Worm (Caenorhabditis elegans): Measurements from ENCODE around the gene dct-11.

The dct-11 gene

ce11 chrX:5829175-5829574 lies 10.4 kb downstream of the dct-11 start, which contains the start of gene acp-5:
Gene acp-5, plus strand, starts transcription at chrX:5829435.
- TF ChIP-seq nhr-85 (tag) (no peak), mab-9 (GFP tag; IDR thresholded peaks at IDR 0.05) (no peak), elt-2 (tag; optimal IDR thresholded peaks at IDR 0.05) (peak; percentile 48), Y116A8C.19 (tag; optimal IDR thresholded peaks at IDR 0.05; ENCODE audit: borderline replicate concordance) (no peak), efl-1 (optimal IDR thresholded peaks at IDR 0.05) (no peak), efl-1 (GFP tag; optimal IDR thresholded peaks at IDR 0.05 in 1 of 2) (peak in 1 of 2 experiments; percentile 90), unc-130 (tag; optimal IDR thresholded peaks at IDR 0.05) (no peak), pqm-1 (tag; optimal IDR thresholded peaks at IDR 0.05) (no peak)

DNA sequence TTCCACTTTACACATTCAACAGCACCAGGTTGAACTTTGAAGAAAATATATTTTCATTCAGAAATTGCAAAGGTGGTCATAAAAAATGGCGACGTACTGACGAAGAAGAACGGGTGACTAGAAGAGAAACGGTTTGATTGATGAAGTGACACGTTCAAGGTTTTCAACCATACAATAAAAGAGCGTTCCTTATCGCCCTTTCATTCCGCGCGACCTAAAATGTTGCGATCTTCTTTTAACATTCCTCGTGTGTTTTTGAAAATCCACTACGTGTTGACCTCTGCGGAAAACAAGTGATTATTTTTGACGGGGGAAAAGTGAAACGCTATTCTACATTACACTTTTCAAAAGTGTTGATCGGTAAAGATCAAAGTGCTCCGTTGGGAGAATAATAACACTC lies 11.5 kb downstream of the dct-11 start:
- TF ChIP-seq nhr-85 (tag) (peak; percentile 78), skn-1 (tag; optimal IDR thresholded peaks at IDR 0.05) (no peak), unc-98 (GFP tag; IDR thresholded peaks at IDR 0.05) (no peak), lsy-2 (tag; optimal IDR thresholded peaks at IDR 0.05) (peak in 1 of 2 experiments; percentile 10), F16B12.6 (tag; optimal IDR thresholded peaks at IDR 0.05) (no peak), nhr-20 (tag; optimal IDR thresholded peaks at IDR 0.05) (peak; percentile 12), elt-3 (tag; optimal IDR thresholded peaks at IDR 0.05) (peak in 1 of 6 experiments; percentile 57), nhr-19 (GFP tag; conservative IDR thresholded peaks at IDR 0.05) (no peak), swsn-7 (tag; optimal IDR thresholded peaks at IDR 0.05) (no peak), blmp-1 (tag; optimal IDR thresholded peaks at IDR 0.05) (peak; percentile 95), nhr-47 (tag; optimal IDR thresholded peaks at IDR 0.05) (no peak), nhr-71 (tag; optimal IDR thresholded peaks at IDR 0.05) (peak; percentile 22), lin-14 (GFP tag; optimal IDR thresholded peaks at IDR 0.05) (peak; percentile 68)

DNA sequence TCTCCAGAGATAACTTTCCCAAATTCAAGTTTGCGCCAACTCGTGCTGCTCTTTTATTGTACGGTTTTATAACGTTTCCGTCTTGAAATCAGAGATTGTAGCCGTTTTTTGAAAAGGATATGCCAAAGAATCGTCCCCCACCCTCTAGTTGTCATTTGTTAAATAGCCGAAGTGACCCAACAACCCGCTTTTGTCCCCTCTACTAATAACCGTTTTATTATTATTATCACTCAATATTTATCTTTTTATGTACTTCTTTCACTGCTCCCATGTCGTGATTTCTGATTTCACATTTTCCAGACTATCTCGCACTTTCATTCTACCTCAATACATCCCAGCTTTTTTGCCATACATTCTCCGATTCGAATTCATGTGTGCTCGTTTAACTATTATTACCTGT lies 12.6 kb downstream of the dct-11 start:
- TF ChIP-seq ceh-63 (GFP tag; optimal IDR thresholded peaks at IDR 0.05) (no peak), ces-1 (GFP tag; optimal IDR thresholded peaks at IDR 0.05) (no peak), sox-4 (tag; optimal IDR thresholded peaks at IDR 0.05) (no peak), nhr-12 (tag; optimal IDR thresholded peaks at IDR 0.05) (no peak), hlh-17 (GFP tag; optimal IDR thresholded peaks at IDR 0.05; ENCODE audit: borderline replicate concordance) (no peak), mdl-1 (tag; optimal IDR thresholded peaks at IDR 0.05) (no peak), unc-98 (GFP tag; IDR thresholded peaks at IDR 0.05) (no peak), rnt-1 (tag; optimal IDR thresholded peaks at IDR 0.05) (no peak), blmp-1 (tag; optimal IDR thresholded peaks at IDR 0.05) (no peak), C34B4.2 (tag; optimal IDR thresholded peaks at IDR 0.05) (no peak), xbp-1 (tag; optimal IDR thresholded peaks at IDR 0.05) (no peak), nhr-90 (tag; optimal IDR thresholded peaks at IDR 0.05; ENCODE audit: poor library complexity) (no peak), C16A3.4 (tag; optimal IDR thresholded peaks at IDR 0.05) (no peak), mef-2 (tag; optimal IDR thresholded peaks at IDR 0.05) (no peak), irx-1 (tag; optimal IDR thresholded peaks at IDR 0.05) (no peak), Y116A8C.19 (tag; optimal IDR thresholded peaks at IDR 0.05; ENCODE audit: borderline replicate concordance) (no peak), egl-27 (tag; optimal IDR thresholded peaks at IDR 0.05) (no peak), ceh-88 (GFP tag; IDR thresholded peaks at IDR 0.05) (no peak)

DNA sequence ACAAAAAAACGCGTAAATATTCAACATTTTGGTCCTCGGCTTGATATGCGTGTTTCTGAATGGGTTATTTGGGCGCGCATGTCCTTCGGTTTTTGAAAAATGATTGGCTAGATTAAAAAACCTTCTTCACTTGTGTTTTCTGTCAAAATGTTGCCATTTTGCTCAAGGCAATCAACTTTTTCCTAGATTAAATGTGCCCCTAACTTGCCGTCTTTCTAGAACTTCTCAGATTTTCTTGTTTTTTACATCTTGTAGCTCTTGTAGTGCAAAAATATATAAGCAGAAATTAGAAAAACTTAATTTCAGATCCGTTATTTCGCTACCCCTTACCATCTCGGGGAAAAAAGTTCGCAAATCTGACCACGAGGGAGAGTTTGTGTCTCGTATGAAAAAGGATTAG lies 17.7 kb downstream of the dct-11 start, which contains the start of gene hbl-1:
hbl-1 (plus strand) TSS at position 301 of the 400 bp plus-strand sequence.
- TF ChIP-seq unc-30 (tag; optimal IDR thresholded peaks at IDR 0.05) = no peak
- no peak for TF ChIP-seq swsn-7 (tag; optimal IDR thresholded peaks at IDR 0.05)
- no peak for TF ChIP-seq unc-86 (tag; optimal IDR thresholded peaks at IDR 0.05)
- no peak for TF ChIP-seq grh-1 (GFP tag; IDR thresholded peaks at IDR 0.05)
- TF ChIP-seq blmp-1 (tag; optimal IDR thresholded peaks at IDR 0.05) = no peak
- no peak for TF ChIP-seq zag-1 (tag; optimal IDR thresholded peaks at IDR 0.05)
- TF ChIP-seq ceh-88 (GFP tag; IDR thresholded peaks at IDR 0.05) = no peak
- no peak for TF ChIP-seq vab-15 (tag; optimal IDR thresholded peaks at IDR 0.05)
- no peak for TF ChIP-seq ets-5 (GFP tag; IDR thresholded peaks at IDR 0.05)
- TF ChIP-seq sptf-1 (tag; optimal IDR thresholded peaks at IDR 0.05) = no peak
- TF ChIP-seq nhr-77 (tag; optimal IDR thresholded peaks at IDR 0.05) = no peak
- TF ChIP-seq skn-1 (tag; optimal IDR thresholded peaks at IDR 0.05) = no peak
- no peak for TF ChIP-seq aly-2 (tag; optimal IDR thresholded peaks at IDR 0.05)
- no peak for TF ChIP-seq nhr-71 (tag; optimal IDR thresholded peaks at IDR 0.05)
- TF ChIP-seq ceh-63 (GFP tag; optimal IDR thresholded peaks at IDR 0.05) = no peak
- no peak for TF ChIP-seq ces-1 (GFP tag; optimal IDR thresholded peaks at IDR 0.05)
- no peak for TF ChIP-seq zip-4 (GFP tag; optimal IDR thresholded peaks at IDR 0.05)

Data from whole organism, L1 larva.